1 fruit fly cellular context compared by ENCODE assay signal in the genomic region with DNA sequence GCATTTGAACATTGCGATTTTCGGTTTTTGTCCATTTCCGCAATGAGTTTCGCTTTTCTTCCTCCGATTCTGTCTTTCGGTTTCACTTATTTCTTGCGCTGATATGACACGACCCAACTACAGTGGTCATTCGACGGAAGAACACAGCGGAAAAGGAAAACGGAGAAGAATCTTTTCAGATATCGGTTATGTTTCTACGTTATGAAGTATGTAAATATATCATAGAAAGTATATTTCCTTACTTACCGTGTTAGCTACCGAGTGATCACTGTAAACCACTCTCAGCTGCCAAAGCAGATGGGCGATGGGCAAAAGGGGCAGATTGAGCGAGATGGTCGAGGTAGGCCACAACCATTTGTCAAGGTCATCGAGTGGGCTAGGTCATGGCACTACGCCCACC.
TF ChIP-seq lines count a peak whose summit lies in the region.

No protein-coding gene starts in this region.

TF ChIP-seq in whole organism, embryonic, 481 proteins besides CTCF, POLR2A, EP300 and RAD21 (continued from another document):
- TF ChIP-seq CG32532 (GFP tag; IDR thresholded peaks at IDR 0.05; lab: Robert Waterston, UW) (peak; percentile 75), gcm2 (GFP tag; optimal IDR thresholded peaks at IDR 0.05; lab: Kevin White, UChicago) (no peak), CG7786 (GFP tag; optimal IDR thresholded peaks at IDR 0.05; lab: Kevin White, UChicago) (peak; percentile 43), lilli (GFP tag; optimal IDR thresholded peaks at IDR 0.05; lab: Kevin White, UChicago) (peak; percentile 64), Scr (GFP tag; IDR thresholded peaks at IDR 0.05; lab: Robert Waterston, UW; ENCODE audit: partially characterized antibody) (no peak), CG14667 (GFP tag; IDR thresholded peaks at IDR 0.05; lab: Robert Waterston, UW) (peak; percentile 40; the same call in 1 of the 2 replicates), CG3838 (GFP tag; optimal IDR thresholded peaks at IDR 0.05; lab: Kevin White, UChicago) (no peak), zfh1 (GFP tag; IDR thresholded peaks at IDR 0.05; lab: Robert Waterston, UW) (peak; percentile 57; the same call in 2 of the 3 replicates), Hand (GFP tag; optimal IDR thresholded peaks at IDR 0.05; lab: Kevin White, UChicago) (no peak), CHES-1-like (GFP tag; optimal IDR thresholded peaks at IDR 0.05; lab: Kevin White, UChicago) (peak; percentile 15), B-H2 (GFP tag; optimal IDR thresholded peaks at IDR 0.05; lab: Kevin White, UChicago) (no peak), H15 (GFP tag; IDR thresholded peaks at IDR 0.05; lab: Robert Waterston, UW) (no peak), Dref (GFP tag; IDR thresholded peaks at IDR 0.05; lab: Robert Waterston, UW) (no peak), CG30020 (tag; optimal IDR thresholded peaks at IDR 0.05; lab: Kevin White, UChicago) (no peak), nom (GFP tag; optimal IDR thresholded peaks at IDR 0.05; lab: Kevin White, UChicago) (no peak), CG13424 (tag; optimal IDR thresholded peaks at IDR 0.05; lab: Kevin White, UChicago) (peak; percentile 21), wdn (GFP tag; IDR thresholded peaks at IDR 0.05; lab: Robert Waterston, UW) (peak; percentile 55; the same call in 1 of the 2 replicates), Optix (GFP tag; IDR thresholded peaks at IDR 0.05; lab: Robert Waterston, UW) (peak; percentile 46; the same call in 1 of the 3 replicates), HHEX (GFP tag; optimal IDR thresholded peaks at IDR 0.05; lab: Kevin White, UChicago) (peak; percentile 3), CG10267 (tag; optimal IDR thresholded peaks at IDR 0.05; lab: Kevin White, UChicago) (no peak), Xrp1 (GFP tag; IDR thresholded peaks at IDR 0.05; lab: Robert Waterston, UW) (peak; percentile 24; the same call in 1 of the 2 replicates), stc (GFP tag; IDR thresholded peaks at IDR 0.05; lab: Robert Waterston, UW) (no peak), bigmax (GFP tag; optimal IDR thresholded peaks at IDR 0.05; lab: Kevin White, UChicago) (no peak), gsb (GFP tag; IDR thresholded peaks at IDR 0.05; lab: Robert Waterston, UW) (peak; percentile 17; the same call in 1 of the 2 replicates), Rfx (GFP tag; IDR thresholded peaks at IDR 0.05; lab: Robert Waterston, UW) (peak; percentile 77), yki (optimal IDR thresholded peaks at IDR 0.05; lab: Kevin White, UChicago) (no peak), Dek (tag; optimal IDR thresholded peaks at IDR 0.05; lab: Kevin White, UChicago) (peak; percentile 8), Atf-2 (GFP tag; optimal IDR thresholded peaks at IDR 0.05; lab: Kevin White, UChicago) (no peak), Dp (GFP tag; optimal IDR thresholded peaks at IDR 0.05; lab: Kevin White, UChicago) (no peak), Abd-B (GFP tag; optimal IDR thresholded peaks at IDR 0.05; lab: Kevin White, UChicago) (peak; percentile 19), CG12769 (tag; optimal IDR thresholded peaks at IDR 0.05; lab: Kevin White, UChicago) (peak; percentile 76), CG18262 (tag; optimal IDR thresholded peaks at IDR 0.05; lab: Kevin White, UChicago) (no peak), pho (GFP tag; optimal IDR thresholded peaks at IDR 0.05; lab: Kevin White, UChicago) (peak; percentile 34), Med (GFP tag; lab: Kevin White, UChicago) (peak; percentile 93), Gsc (GFP tag; IDR thresholded peaks at IDR 0.05; lab: Robert Waterston, UW) (no peak), ase (GFP tag; IDR thresholded peaks at IDR 0.05; lab: Robert Waterston, UW) (0 out of 3 replicates have a peak, but pooled peaks have one; percentile 33), ara (GFP tag; IDR thresholded peaks at IDR 0.05; lab: Robert Waterston, UW) (peak; percentile 12; the same call in 1 of the 2 replicates), MBD-R2 (GFP tag; IDR thresholded peaks at IDR 0.05; lab: Robert Waterston, UW) (peak; percentile 35; the same call in 1 of the 2 replicates), gcm (GFP tag; optimal IDR thresholded peaks at IDR 0.05; lab: Kevin White, UChicago) (no peak), Antp (GFP tag; optimal IDR thresholded peaks at IDR 0.05; lab: Kevin White, UChicago) (peak; percentile 42)
TF ChIP-seq in whole organism, embryonic: peak in this region for 165.
